Fruit fly (Drosophila melanogaster) whole organism, embryonic: Measurements from ENCODE around the gene Mtr3.
A peak's percentile ranks its signal among the peaks of the same experiment; 100 is the strongest.

ENCODE experiments used
- Adf1 ChIP-seq: fragments of 200-800 bp; sonication (Bioruptor generic); IDR thresholded peaks from 2 replicates; pipeline ENCODE4 v1.3.6; 2022; ENCODE audit warnings: missing biosample characterization, missing genetic modification characterization
- BEAF-32 ChIP-seq: fragments of 200-800 bp; sonication (Bioruptor generic); optimal IDR thresholded peaks from 3 replicates; lab custom pipeline; 2017; ENCODE audit warnings: missing biosample characterization, missing genetic modification characterization, mild to moderate bottlenecking, moderate library complexity, missing genetic modification reagents
- CG1233 ChIP-seq: fragments of 200-800 bp; sonication (Bioruptor generic); optimal IDR thresholded peaks from 4 replicates; lab custom pipeline; 2018; ENCODE audit warnings: missing biosample characterization, mild to moderate bottlenecking, missing genetic modification characterization
- CG13123 ChIP-seq: fragments of 200-800 bp; sonication (Bioruptor generic); optimal IDR thresholded peaks from 2 replicates; lab custom pipeline; 2016; ENCODE audit warnings: missing biosample characterization, missing genetic modification characterization
- CG14441 ChIP-seq: fragments of 200-800 bp; sonication (Bioruptor generic); IDR thresholded peaks from 2 replicates; pipeline ENCODE4 v1.3.6; 2022; ENCODE audit warnings: missing biosample characterization, missing genetic modification characterization
- CG15073 ChIP-seq: fragments of 200-800 bp; sonication (Bioruptor generic); optimal IDR thresholded peaks from 2 replicates; lab custom pipeline; 2016; ENCODE audit warnings: missing biosample characterization, missing genetic modification characterization
- CG15479 ChIP-seq: fragments of 200-800 bp; sonication (Bioruptor generic); optimal IDR thresholded peaks from 3 replicates; lab custom pipeline; 2019; ENCODE audit warnings: missing biosample characterization, mild to moderate bottlenecking, missing genetic modification characterization, moderate library complexity
- CG16813 ChIP-seq: fragments of 200-800 bp; sonication (Bioruptor generic); IDR thresholded peaks from 3 replicates; pipeline ENCODE4 v1.3.6; 2022; ENCODE audit warnings: missing biosample characterization, missing genetic modification characterization; ENCODE audit not compliant: partially characterized antibody
- CG17802 ChIP-seq: fragments of 200-800 bp; sonication (Bioruptor generic); optimal IDR thresholded peaks from 2 replicates; lab custom pipeline; 2018; ENCODE audit warnings: missing biosample characterization, mild to moderate bottlenecking, missing genetic modification characterization, moderate library complexity
- CG18764 ChIP-seq: fragments of 200-800 bp; sonication (Bioruptor generic); optimal IDR thresholded peaks from 3 replicates; lab custom pipeline; 2016; ENCODE audit warnings: missing biosample characterization, missing genetic modification characterization
- CG2712 ChIP-seq: fragments of 200-800 bp; optimal IDR thresholded peaks from 3 replicates; lab custom pipeline; 2019; ENCODE audit warnings: missing biosample characterization, mild to moderate bottlenecking, missing genetic modification characterization, moderate library complexity
- CG31224 ChIP-seq: fragments of 200-800 bp; sonication (Bioruptor generic); IDR thresholded peaks from 2 replicates; pipeline ENCODE4 v1.3.6; 2022; ENCODE audit warnings: missing biosample characterization, missing genetic modification characterization
- CG32767 ChIP-seq: fragments of 200-800 bp; sonication (Bioruptor generic); IDR thresholded peaks from 2 replicates; pipeline ENCODE4 v1.3.6; 2022; ENCODE audit warnings: missing biosample characterization, missing genetic modification characterization
- CG4404 ChIP-seq: fragments of 200-800 bp; sonication (Bioruptor generic); IDR thresholded peaks from 2 replicates; pipeline ENCODE4 v1.3.6; 2022; ENCODE audit warnings: missing biosample characterization, missing genetic modification characterization
- CG4424 ChIP-seq: fragments of 200-800 bp; sonication (Bioruptor generic); optimal IDR thresholded peaks from 3 replicates; lab custom pipeline; 2016; ENCODE audit warnings: missing biosample characterization, missing genetic modification characterization
- CG7745 ChIP-seq: fragments of 200-800 bp; sonication (Bioruptor generic); optimal IDR thresholded peaks from 2 replicates; lab custom pipeline; 2018; ENCODE audit warnings: missing biosample characterization, mild to moderate bottlenecking, missing genetic modification characterization, moderate library complexity
- CG7928 ChIP-seq: fragments of 200-800 bp; sonication (Bioruptor generic); optimal IDR thresholded peaks from 2 replicates; lab custom pipeline; 2017; ENCODE audit warnings: missing biosample characterization, mild to moderate bottlenecking, missing genetic modification characterization
- CTCF ChIP-seq: fragments of 200-800 bp; sonication (Bioruptor generic); optimal IDR thresholded peaks from 2 replicates; lab custom pipeline; 2017; ENCODE audit warnings: missing biosample characterization, mild to moderate bottlenecking, missing genetic modification characterization, moderate library complexity
- D ChIP-seq, 2 experiments: fragments of 200-800 bp in 1 of 2; fragments of >200 bp in 1 of 2; sonication (Bioruptor generic) in 1 of 2; optimal IDR thresholded peaks; 2 replicates in 1 of 2; 3 replicates in 1 of 2; lab custom pipeline; 2017; ENCODE audit warnings: mild to moderate bottlenecking in 1 of 2, missing biosample characterization in 1 of 2, missing genetic modification characterization in 1 of 2, missing genetic modification reagents in 1 of 2
- Dip3 ChIP-seq: fragments of 200-800 bp; sonication (Bioruptor generic); optimal IDR thresholded peaks from 3 replicates; lab custom pipeline; 2016; ENCODE audit warnings: missing biosample characterization, missing genetic modification characterization
- E2f1 ChIP-seq: fragments of 200-800 bp; sonication (Bioruptor generic); IDR thresholded peaks from 2 replicates; pipeline ENCODE4 v1.3.6; 2022; ENCODE audit warnings: missing biosample characterization, missing genetic modification characterization
- Hmx ChIP-seq: fragments of 200-800 bp; sonication (Bioruptor generic); optimal IDR thresholded peaks from 2 replicates; lab custom pipeline; 2016; ENCODE audit warnings: missing biosample characterization, missing genetic modification characterization
- MESR4 ChIP-seq: fragments of 200-800 bp; sonication (Bioruptor generic); optimal IDR thresholded peaks from 2 replicates; lab custom pipeline; 2018; ENCODE audit warnings: missing biosample characterization, mild to moderate bottlenecking, missing genetic modification characterization, moderate library complexity
- MTF-1 ChIP-seq: fragments of 200-800 bp; sonication (Bioruptor generic); optimal IDR thresholded peaks from 2 replicates; lab custom pipeline; 2018; ENCODE audit warnings: missing biosample characterization, mild to moderate bottlenecking, missing genetic modification characterization, borderline replicate concordance
- Med ChIP-seq: fragments of 200-800 bp; sonication (Bioruptor generic); peaks from one replicate; lab custom pipeline; 2016; ENCODE audit warnings: missing biosample characterization, missing genetic modification characterization, mild to moderate bottlenecking, inconsistent platforms, moderate library complexity
- PHDP ChIP-seq: fragments of 200-800 bp; sonication (Bioruptor generic); optimal IDR thresholded peaks from 3 replicates; lab custom pipeline; 2018; ENCODE audit warnings: missing biosample characterization, mild to moderate bottlenecking, missing genetic modification characterization, moderate library complexity
- Xrp1 ChIP-seq: fragments of 200-800 bp; sonication (Bioruptor generic); IDR thresholded peaks from 2 replicates; pipeline ENCODE4 v1.3.6; 2022; ENCODE audit warnings: missing biosample characterization, missing genetic modification characterization
- ac ChIP-seq: fragments of 200-800 bp; sonication (Bioruptor generic); optimal IDR thresholded peaks from 3 replicates; lab custom pipeline; 2017; ENCODE audit warnings: missing biosample characterization, mild to moderate bottlenecking, missing genetic modification characterization
- al ChIP-seq: fragments of 200-800 bp; sonication (Bioruptor generic); IDR thresholded peaks from 2 replicates; pipeline ENCODE4 v1.3.6; 2022; ENCODE audit warnings: missing biosample characterization, missing genetic modification characterization
- cas ChIP-seq: fragments of 200-800 bp; sonication (Bioruptor generic); IDR thresholded peaks from 2 replicates; pipeline ENCODE4 v1.3.6; 2022; ENCODE audit warnings: missing biosample characterization, missing genetic modification characterization
- cato ChIP-seq: fragments of 200-800 bp; sonication (Bioruptor generic); optimal IDR thresholded peaks from 2 replicates; lab custom pipeline; 2016; ENCODE audit warnings: missing biosample characterization, missing genetic modification characterization, borderline replicate concordance
- chn ChIP-seq: fragments of 200-800 bp; sonication (Bioruptor generic); optimal IDR thresholded peaks from 2 replicates; lab custom pipeline; 2016; ENCODE audit warnings: missing biosample characterization, missing genetic modification characterization
- dimm ChIP-seq: fragments of 200-800 bp; sonication (Bioruptor generic); IDR thresholded peaks from 2 replicates; pipeline ENCODE4 v1.3.6; 2022; ENCODE audit warnings: missing biosample characterization, missing genetic modification characterization
- dm ChIP-seq: fragments of 200-800 bp; sonication (Bioruptor generic); optimal IDR thresholded peaks from 3 replicates; lab custom pipeline; 2016; ENCODE audit warnings: missing biosample characterization, missing genetic modification characterization
- dpn ChIP-seq, 2 experiments: fragments of 200-800 bp; sonication (Bioruptor generic); optimal IDR thresholded peaks; 3 replicates each; lab custom pipeline; 2016; ENCODE audit warnings: missing biosample characterization in 2 of 2, missing genetic modification characterization in 2 of 2
- fd64A ChIP-seq: fragments of 200-800 bp; sonication (Bioruptor generic); optimal IDR thresholded peaks from 3 replicates; lab custom pipeline; 2018; ENCODE audit warnings: missing biosample characterization, mild to moderate bottlenecking, missing genetic modification characterization
- grau ChIP-seq: fragments of 200-800 bp; optimal IDR thresholded peaks from 3 replicates; lab custom pipeline; 2019; ENCODE audit warnings: missing biosample characterization, mild to moderate bottlenecking, missing genetic modification characterization, moderate library complexity
- h ChIP-seq: fragments of >200 bp; optimal IDR thresholded peaks from 2 replicates; lab custom pipeline; 2017
- ind ChIP-seq: fragments of 200-800 bp; sonication (Bioruptor generic); optimal IDR thresholded peaks from 3 replicates; lab custom pipeline; 2016; ENCODE audit warnings: missing biosample characterization, missing genetic modification characterization
- inv ChIP-seq: fragments of 200-800 bp; sonication (Bioruptor generic); IDR thresholded peaks from 2 replicates; pipeline ENCODE4 v1.3.6; 2022; ENCODE audit warnings: missing biosample characterization, missing genetic modification characterization; ENCODE audit not compliant: partially characterized antibody
- odd ChIP-seq: fragments of 200-800 bp; sonication (Bioruptor generic); optimal IDR thresholded peaks from 2 replicates; lab custom pipeline; 2017; ENCODE audit warnings: missing biosample characterization, mild to moderate bottlenecking, missing genetic modification characterization
- otp ChIP-seq: fragments of 200-800 bp; sonication (Bioruptor generic); IDR thresholded peaks from 3 replicates; pipeline ENCODE4, ENCODE4 v1.3.6; 2022; ENCODE audit warnings: missing biosample characterization, missing genetic modification characterization
- psq ChIP-seq: fragments of 200-800 bp; sonication (Bioruptor generic); optimal IDR thresholded peaks from 2 replicates; lab custom pipeline; 2017; ENCODE audit warnings: missing biosample characterization, missing genetic modification characterization
- pum ChIP-seq: fragments of 200-800 bp; sonication (Bioruptor generic); optimal IDR thresholded peaks from 2 replicates; lab custom pipeline; 2016; ENCODE audit warnings: missing biosample characterization, missing genetic modification characterization
- ranshi ChIP-seq: fragments of 200-800 bp; sonication (Bioruptor generic); IDR thresholded peaks from 2 replicates; pipeline ENCODE4 v1.3.6; 2022; ENCODE audit warnings: missing biosample characterization, missing genetic modification characterization
- sc ChIP-seq, 3 experiments: fragments of >200 bp in 2 of 3; fragments of 200-800 bp in 1 of 3; sonication (Bioruptor generic) in 1 of 3; optimal IDR thresholded peaks; 2 replicates in 2 of 3; 3 replicates in 1 of 3; lab custom pipeline; 2017; ENCODE audit warnings: mild to moderate bottlenecking in 1 of 3, missing biosample characterization in 1 of 3, missing genetic modification characterization in 1 of 3, missing genetic modification reagents in 1 of 3
- shn ChIP-seq: fragments of 200-800 bp; sonication (Bioruptor generic); optimal IDR thresholded peaks from 3 replicates; lab custom pipeline; 2016; ENCODE audit warnings: missing biosample characterization, missing genetic modification characterization
- sima ChIP-seq: fragments of 200-800 bp; sonication (Bioruptor generic); optimal IDR thresholded peaks from 2 replicates; lab custom pipeline; 2016; ENCODE audit warnings: missing biosample characterization, missing genetic modification characterization
- vfl ChIP-seq: fragments of 200-800 bp; sonication (Bioruptor generic); optimal IDR thresholded peaks from 2 replicates; lab custom pipeline; 2016; ENCODE audit warnings: missing biosample characterization, missing genetic modification characterization
- wdn ChIP-seq: fragments of 200-800 bp; sonication (Bioruptor generic); IDR thresholded peaks from 2 replicates; pipeline ENCODE4 v1.3.6; 2022; ENCODE audit warnings: missing biosample characterization, missing genetic modification characterization

Mtr3 gene

DNA sequence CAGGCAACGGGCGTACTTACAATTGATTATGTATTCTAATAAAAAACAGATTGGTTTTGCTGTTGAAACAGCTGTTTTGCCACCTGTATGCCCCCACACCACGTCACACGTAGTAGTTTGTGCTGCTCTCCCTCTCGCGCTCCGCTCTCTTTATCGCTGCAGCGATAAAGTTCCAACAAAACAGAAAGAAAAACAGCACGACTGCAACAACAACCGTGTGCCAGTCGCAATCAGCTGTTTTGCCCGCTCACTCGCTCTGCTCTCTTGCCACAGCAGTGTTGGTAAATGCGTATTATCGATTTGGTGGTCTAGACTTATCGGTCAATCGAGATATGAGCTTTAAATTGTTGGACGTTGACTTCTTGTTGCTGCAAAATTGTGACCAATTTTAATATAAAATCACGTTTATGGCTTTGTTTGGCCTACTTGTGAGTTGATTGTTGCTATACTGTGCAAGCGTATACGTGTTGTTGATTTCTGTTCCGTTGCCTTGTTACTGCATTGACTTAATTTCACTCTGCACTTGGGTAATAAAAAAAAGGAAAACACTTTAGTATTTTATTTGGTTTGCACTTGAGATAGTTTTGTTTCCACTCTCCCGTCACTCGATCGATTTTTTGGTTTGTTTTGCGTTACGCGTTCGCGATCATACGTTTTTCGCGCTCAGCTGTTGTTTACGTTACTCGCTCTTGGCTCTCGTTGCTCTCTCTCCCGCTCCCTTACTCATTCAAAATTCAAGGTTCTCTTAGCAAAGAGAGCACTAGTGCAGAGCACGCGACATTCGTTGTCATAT, 16.4 kb downstream of the Mtr3 start (continued):
- TF ChIP-seq pum (peak; percentile 14), vfl (GFP tag; lab: Kevin White, UChicago) (peak; percentile 29), inv (no peak), shn (GFP tag; lab: Kevin White, UChicago) (peak; percentile 41), CG32767 (GFP tag; lab: Robert Waterston, UW) (no peak), Dip3 (GFP tag; lab: Kevin White, UChicago) (no peak), CTCF (no peak), dm (no peak), MESR4 (peak; percentile 11), CG14441 (GFP tag; lab: Robert Waterston, UW) (no peak), wdn (no peak), cas (GFP tag; lab: Robert Waterston, UW) (no peak), ac (GFP tag; lab: Kevin White, UChicago) (no peak), CG31224 (GFP tag; lab: Robert Waterston, UW) (no peak), chn (GFP tag; lab: Kevin White, UChicago) (peak; percentile 41), Med (GFP tag; lab: Kevin White, UChicago) (peak; percentile 83), CG1233 (no peak), otp (no peak), PHDP (tag; lab: Kevin White, UChicago) (no peak), CG17802 (no peak), CG15073 (no peak), cato (GFP tag; lab: Kevin White, UChicago) (no peak), CG18764 (GFP tag; lab: Kevin White, UChicago) (no peak), CG15479 (GFP tag; lab: Kevin White, UChicago) (no peak), fd64A (GFP tag; lab: Kevin White, UChicago) (no peak), CG4404 (GFP tag; lab: Robert Waterston, UW) (no peak), CG16813 (GFP tag; lab: Robert Waterston, UW) (no peak), ranshi (GFP tag; lab: Robert Waterston, UW) (no peak), h (lab: Kevin White, UChicago) (no peak), Xrp1 (GFP tag; lab: Robert Waterston, UW) (no peak), CG4424 (peak; percentile 27), ind (no peak), sc (optimal IDR thresholded peaks at IDR 0.05; lab: Kevin White, UChicago) (no peak), sc (GFP tag; optimal IDR thresholded peaks at IDR 0.05; lab: Kevin White, UChicago) (no peak), CG2712 (tag; lab: Kevin White, UChicago) (no peak), MTF-1 (no peak), CG13123 (GFP tag; lab: Kevin White, UChicago) (no peak), Hmx (GFP tag; lab: Kevin White, UChicago) (no peak), E2f1 (no peak), al (GFP tag; lab: Robert Waterston, UW) (no peak), odd (no peak), D (optimal IDR thresholded peaks at IDR 0.05; lab: Kevin White, UChicago) (peak; percentile 24), D (GFP tag; optimal IDR thresholded peaks at IDR 0.05; lab: Kevin White, UChicago) (no peak), BEAF-32 (GFP tag; lab: Kevin White, UChicago) (peak; percentile 48), Adf1 (no peak), dpn (GFP tag; optimal IDR thresholded peaks at IDR 0.05; lab: Kevin White, UChicago) (peak in 1 of 2 experiments; percentile 40), dimm (GFP tag; lab: Robert Waterston, UW) (no peak), grau (tag; lab: Kevin White, UChicago) (peak; percentile 24), sima (no peak), CG7928 (GFP tag; lab: Kevin White, UChicago) (no peak), psq (GFP tag; lab: Kevin White, UChicago) (no peak), CG7745 (tag; lab: Kevin White, UChicago) (no peak)
